Worm (Caenorhabditis elegans) whole organism, midembryonic: ENCODE results near the gene cey-4.

Experiments used
- T22C8.4 ChIP-seq: fragments of 200-800 bp; sonication (Bioruptor generic); IDR thresholded peaks from 2 replicates; pipeline ENCODE4 v1.3.6; 2022; ENCODE audit warnings: missing genetic modification characterization, missing compliant biosample characterization
- cog-1 ChIP-seq: sonication (generic microtip); optimal IDR thresholded peaks from 2 replicates; lab custom pipeline; 2016; ENCODE audit warnings: missing genetic modification characterization, missing compliant biosample characterization
- flt-1 ChIP-seq: fragments of 200-800 bp; sonication (Bioruptor generic); IDR thresholded peaks from 2 replicates; pipeline ENCODE4 v1.3.6; 2022; ENCODE audit warnings: missing genetic modification characterization, missing compliant biosample characterization
- klf-2 ChIP-seq: fragments of 200-800 bp; sonication (Bioruptor generic); conservative IDR thresholded peaks from 2 replicates; pipeline ENCODE4 v1.3.6; 2022; ENCODE audit warnings: missing genetic modification reagents, missing genetic modification characterization, missing compliant biosample characterization
- med-1 ChIP-seq: sonication (generic microtip); optimal IDR thresholded peaks from 2 replicates; lab custom pipeline; 2017; ENCODE audit warnings: missing genetic modification characterization, mild to moderate bottlenecking, missing compliant biosample characterization, antibody characterized with exemption, missing genetic modification reagents; ENCODE audit not compliant: insufficient read depth
- ref-1 ChIP-seq: fragments of 200-800 bp; sonication (Bioruptor generic); conservative IDR thresholded peaks from 2 replicates; pipeline ENCODE4 v1.3.6; 2022; ENCODE audit warnings: missing genetic modification reagents, missing genetic modification characterization, missing compliant biosample characterization
- tab-1 ChIP-seq: fragments of 200-800 bp; sonication (Bioruptor generic); IDR thresholded peaks from 2 replicates; pipeline ENCODE4 v1.3.6; 2022; ENCODE audit warnings: missing genetic modification characterization, missing compliant biosample characterization
- ztf-23 ChIP-seq: fragments of 200-800 bp; sonication (Bioruptor generic); IDR thresholded peaks from 2 replicates; pipeline ENCODE4 v1.3.6; 2022; ENCODE audit warnings: missing genetic modification reagents, missing genetic modification characterization, missing compliant biosample characterization

ce11 chrIII:10914971-10915370, 46.5 kb upstream of the cey-4 start:
- TF ChIP-seq tab-1 (GFP tag; lab: Robert Waterston, UW) (no peak), flt-1 (GFP tag; lab: Robert Waterston, UW) (no peak), klf-2 (GFP tag; lab: Robert Waterston, UW) (no peak), ref-1 (GFP tag; lab: Robert Waterston, UW) (no peak), med-1 (GFP tag; lab: Kevin White, UChicago) (no peak), cog-1 (tag; lab: Kevin White, UChicago) (no peak), ztf-23 (GFP tag; lab: Robert Waterston, UW) (no peak), T22C8.4 (GFP tag; lab: Robert Waterston, UW) (no peak)
